Worm (Caenorhabditis elegans) whole organism, young adult: ENCODE data around the gene F47B8.3.
A peak's percentile ranks its signal among the peaks of the same experiment; 100 is the strongest.
"Not testable (repeated sequence)": the region's sequence is repeated elsewhere in the genome, so short reads cannot be mapped to it uniquely, and the experiment has no call there.

Experiments
- C17E4.6 ChIP-seq: fragments of 200-800 bp; sonication (Bioruptor generic); IDR thresholded peaks from 2 replicates; pipeline ENCODE4 v1.3.6; 2022; ENCODE audit warnings: missing genetic modification reagents, missing genetic modification characterization, missing compliant biosample characterization
- F23B12.7 ChIP-seq: sonication (generic microtip); optimal IDR thresholded peaks from 2 replicates; lab custom pipeline; 2017; ENCODE audit warnings: missing genetic modification characterization, mild to moderate bottlenecking, missing compliant biosample characterization, antibody characterized with exemption, moderate library complexity; ENCODE audit not compliant: insufficient read depth
- F33H1.4 ChIP-seq: fragments of 200-800 bp; sonication (Bioruptor generic); IDR thresholded peaks from 2 replicates; pipeline ENCODE4 v1.3.6; 2022; ENCODE audit warnings: missing genetic modification reagents, missing genetic modification characterization, missing compliant biosample characterization
- F39B2.1 ChIP-seq: fragments of 200-800 bp; sonication (Bioruptor generic); IDR thresholded peaks from 2 replicates; pipeline ENCODE4 v1.3.6; 2022; ENCODE audit warnings: missing genetic modification reagents, missing genetic modification characterization, missing compliant biosample characterization
- atf-7 ChIP-seq: sonication (generic microtip); optimal IDR thresholded peaks from 2 replicates; lab custom pipeline; 2017; ENCODE audit warnings: mild to moderate bottlenecking, missing genetic modification characterization, missing compliant biosample characterization
- ceh-100 ChIP-seq: fragments of 200-800 bp; sonication (Bioruptor generic); IDR thresholded peaks from 2 replicates; pipeline ENCODE4 v1.3.6; 2022; ENCODE audit warnings: missing genetic modification reagents, missing genetic modification characterization, missing compliant biosample characterization
- dpl-1 ChIP-seq: fragments of 150-350 bp; optimal IDR thresholded peaks from 2 replicates; lab custom pipeline; 2014; ENCODE audit warnings: missing biosample characterization, missing genetic modification reagents, missing genetic modification characterization
- egl-44 ChIP-seq: fragments of 200-800 bp; sonication (Bioruptor generic); IDR thresholded peaks from 2 replicates; pipeline ENCODE4 v1.3.6; 2022; ENCODE audit warnings: missing genetic modification reagents, missing genetic modification characterization, missing compliant biosample characterization
- fkh-3 ChIP-seq: sonication (generic microtip); optimal IDR thresholded peaks from 2 replicates; lab custom pipeline; 2016; ENCODE audit warnings: mild to moderate bottlenecking, missing genetic modification characterization, missing compliant biosample characterization
- hlh-12 ChIP-seq: sonication (generic microtip); optimal IDR thresholded peaks from 2 replicates; lab custom pipeline; 2016; ENCODE audit warnings: missing genetic modification characterization, missing compliant biosample characterization
- hlh-26 ChIP-seq: fragments of 200-800 bp; sonication (Bioruptor generic); conservative IDR thresholded peaks from 2 replicates; pipeline ENCODE4 v1.3.6; 2022; ENCODE audit warnings: missing genetic modification reagents, missing genetic modification characterization, missing compliant biosample characterization
- hmg-1.2 ChIP-seq: fragments of 200-800 bp; sonication (Bioruptor generic); IDR thresholded peaks from 2 replicates; pipeline ENCODE4 v1.3.6; 2022; ENCODE audit warnings: missing genetic modification reagents, missing genetic modification characterization, missing compliant biosample characterization
- lsy-27 ChIP-seq: sonication (generic microtip); optimal IDR thresholded peaks from 2 replicates; lab custom pipeline; 2017; ENCODE audit warnings: missing genetic modification characterization, mild to moderate bottlenecking, missing compliant biosample characterization, antibody characterized with exemption, missing genotype, borderline replicate concordance; ENCODE audit not compliant: insufficient read depth
- madf-10 ChIP-seq: sonication (generic microtip); optimal IDR thresholded peaks from 2 replicates; lab custom pipeline; 2016; ENCODE audit warnings: mild to moderate bottlenecking, missing genetic modification characterization, missing compliant biosample characterization
- mxl-1 ChIP-seq: sonication (generic microtip); optimal IDR thresholded peaks from 2 replicates; lab custom pipeline; 2016; ENCODE audit warnings: missing genetic modification characterization, missing compliant biosample characterization
- nhr-120 ChIP-seq: fragments of 200-800 bp; sonication (Bioruptor generic); IDR thresholded peaks from 2 replicates; pipeline ENCODE4 v1.3.6; 2022; ENCODE audit warnings: missing genetic modification characterization, missing compliant biosample characterization
- nhr-179 ChIP-seq: sonication (generic microtip); optimal IDR thresholded peaks from 2 replicates; lab custom pipeline; 2016; ENCODE audit warnings: mild to moderate bottlenecking, missing genetic modification characterization, missing compliant biosample characterization
- nhr-80 ChIP-seq: sonication (generic microtip); optimal IDR thresholded peaks from 2 replicates; lab custom pipeline; 2016; ENCODE audit warnings: missing genetic modification characterization, missing compliant biosample characterization
- sea-2 ChIP-seq: fragments of 200-800 bp; sonication (Bioruptor generic); IDR thresholded peaks from 2 replicates; pipeline ENCODE4 v1.3.6; 2022; ENCODE audit warnings: missing genetic modification characterization, missing compliant biosample characterization
- snpc-1.1 ChIP-seq: sonication (generic microtip); optimal IDR thresholded peaks from 2 replicates; lab custom pipeline; 2017; ENCODE audit warnings: missing genetic modification characterization, mild to moderate bottlenecking, missing compliant biosample characterization, antibody characterized with exemption, moderate library complexity, missing genotype, missing genetic modification reagents; ENCODE audit not compliant: insufficient read depth
- snpc-1.3 ChIP-seq: sonication (generic microtip); optimal IDR thresholded peaks from 2 replicates; lab custom pipeline; 2017; ENCODE audit warnings: missing genetic modification characterization, mild to moderate bottlenecking, missing compliant biosample characterization, antibody characterized with exemption, moderate library complexity, missing genotype, missing genetic modification reagents; ENCODE audit not compliant: insufficient read depth
- snpc-3.4 ChIP-seq: sonication (generic microtip); optimal IDR thresholded peaks from 2 replicates; lab custom pipeline; 2017; ENCODE audit warnings: missing genetic modification characterization, mild to moderate bottlenecking, missing compliant biosample characterization, antibody characterized with exemption, moderate library complexity, missing genotype, missing genetic modification reagents
- somi-1 ChIP-seq: fragments of 200-800 bp; sonication (Bioruptor generic); optimal IDR thresholded peaks from 2 replicates; lab custom pipeline; 2018; ENCODE audit warnings: mild to moderate bottlenecking, missing genetic modification characterization, missing compliant biosample characterization
- unc-130 ChIP-seq: sonication (generic microtip); optimal IDR thresholded peaks from 2 replicates; lab custom pipeline; 2016; ENCODE audit warnings: missing genetic modification reagents, missing genetic modification characterization, missing compliant biosample characterization
- unc-62 ChIP-seq: fragments of 150-350 bp; optimal IDR thresholded peaks from 2 replicates; lab custom pipeline; 2014; ENCODE audit warnings: missing biosample characterization, missing genetic modification reagents, missing genetic modification characterization
- zim-3 ChIP-seq: sonication (generic microtip); optimal IDR thresholded peaks from 2 replicates; lab custom pipeline; 2017; ENCODE audit warnings: mild to moderate bottlenecking, missing genetic modification characterization, moderate library complexity, missing compliant biosample characterization
- ztf-18 ChIP-seq: sonication (generic microtip); optimal IDR thresholded peaks from 2 replicates; lab custom pipeline; 2016; ENCODE audit warnings: missing genotype, mild to moderate bottlenecking, missing genetic modification characterization, missing compliant biosample characterization
- ztf-25 ChIP-seq: fragments of 200-800 bp; sonication (Bioruptor generic); IDR thresholded peaks from 2 replicates; pipeline ENCODE4 v1.3.6; 2022; ENCODE audit warnings: missing genetic modification reagents, missing genetic modification characterization, missing compliant biosample characterization

Gene F47B8.3

DNA sequence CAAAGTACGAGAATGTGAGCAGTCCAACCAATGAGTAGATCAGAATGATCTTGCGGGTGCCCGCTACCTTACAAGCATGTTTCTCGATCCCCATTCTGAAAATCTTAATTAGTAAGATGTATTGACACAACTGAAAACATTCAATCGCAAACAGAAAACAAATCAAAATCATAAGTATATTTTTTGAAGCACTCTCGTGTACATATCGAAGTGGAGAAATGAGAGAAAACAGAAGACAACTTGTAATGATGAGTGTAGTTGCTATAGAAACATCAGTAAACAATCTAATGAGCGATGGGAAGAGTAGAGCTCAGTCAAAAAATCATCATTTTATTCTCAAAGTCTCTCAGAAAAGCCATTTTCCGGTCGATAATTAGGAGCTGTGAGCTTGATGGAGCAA lies 10.1 kb downstream of the F47B8.3 start, which contains the start of gene F14D7.8:
F14D7.8 (minus strand) TSS at position 101 of the 400 bp plus-strand sequence.
- no peak for TF ChIP-seq somi-1 (GFP tag; lab: Kevin White, UChicago)
- TF ChIP-seq ceh-100 = no peak
- TF ChIP-seq sea-2 = no peak
- no peak for TF ChIP-seq F39B2.1 (GFP tag; lab: Robert Waterston, UW)
- TF ChIP-seq fkh-3 (tag; lab: Kevin White, UChicago) = no peak
- TF ChIP-seq madf-10 = no peak
- TF ChIP-seq ztf-25 (GFP tag; lab: Robert Waterston, UW) = no peak
- TF ChIP-seq nhr-179 (tag; lab: Kevin White, UChicago) = no peak
- no peak for TF ChIP-seq F23B12.7 (tag; lab: Kevin White, UChicago)
- TF ChIP-seq snpc-1.1 (tag; lab: Kevin White, UChicago) = no peak
- TF ChIP-seq ztf-18 (tag; lab: Kevin White, UChicago) = no peak
- TF ChIP-seq nhr-120 (GFP tag; lab: Robert Waterston, UW) = no peak
- TF ChIP-seq hlh-12 = no peak
- no peak for TF ChIP-seq lsy-27 (tag; lab: Kevin White, UChicago)

DNA sequence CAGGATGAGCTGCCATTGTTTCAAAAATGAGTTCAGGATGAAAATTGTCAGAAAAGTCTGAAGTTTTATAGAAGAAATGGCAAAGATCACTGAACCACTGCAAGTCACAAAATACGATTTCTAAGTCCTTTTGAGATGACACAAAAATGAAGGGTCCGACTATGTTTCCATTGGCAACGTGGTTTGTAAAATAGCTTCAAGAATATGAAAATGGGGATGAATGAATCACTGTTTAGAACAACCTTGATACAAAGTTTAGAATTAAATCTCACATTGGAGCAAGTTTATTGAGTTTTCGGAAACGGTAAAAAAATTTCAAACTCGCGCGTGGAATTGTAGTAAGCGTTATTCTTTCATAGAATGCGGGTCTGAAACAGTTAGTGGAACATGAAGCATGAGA lies 11.7 kb downstream of the F47B8.3 start, which contains the start of gene ddn-3:
ddn-3 (minus strand) TSS at position 101 of the 400 bp plus-strand sequence.
- TF ChIP-seq unc-62 (GFP tag; lab: Kevin White, UChicago) (no peak), hmg-1.2 (GFP tag; lab: Robert Waterston, UW) (no peak), atf-7 (tag; lab: Kevin White, UChicago) (no peak), zim-3 (tag; lab: Kevin White, UChicago) (no peak), hlh-26 (GFP tag; lab: Robert Waterston, UW) (no peak), madf-10 (no peak)

DNA sequence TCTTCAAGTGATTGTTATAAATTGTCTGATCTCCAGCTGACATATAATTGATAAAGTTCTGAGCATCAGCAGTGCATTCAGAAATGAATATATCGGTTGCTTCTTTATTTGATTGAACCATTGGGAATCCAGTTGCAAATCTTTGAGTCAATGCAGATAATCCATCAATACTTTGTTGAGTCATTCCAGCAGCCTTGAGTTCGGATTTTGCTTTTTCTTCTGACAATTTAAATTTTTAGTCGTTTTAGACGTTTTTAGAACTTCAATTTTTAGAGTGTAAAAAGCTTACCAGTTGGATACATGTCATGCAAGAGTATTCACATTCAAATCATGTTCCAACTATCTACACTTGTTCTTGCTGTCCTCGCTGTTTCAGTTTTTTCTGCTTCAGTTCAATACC lies 13.2 kb downstream of the F47B8.3 start, which contains the start of gene F14D7.14:
F14D7.14 (plus strand) TSS at position 301 of the 400 bp plus-strand sequence.
- not testable (repeated sequence) for TF ChIP-seq dpl-1 (GFP tag; lab: Kevin White, UChicago); snpc-1.3 (tag; lab: Kevin White, UChicago); C17E4.6 (GFP tag; lab: Robert Waterston, UW)

DNA sequence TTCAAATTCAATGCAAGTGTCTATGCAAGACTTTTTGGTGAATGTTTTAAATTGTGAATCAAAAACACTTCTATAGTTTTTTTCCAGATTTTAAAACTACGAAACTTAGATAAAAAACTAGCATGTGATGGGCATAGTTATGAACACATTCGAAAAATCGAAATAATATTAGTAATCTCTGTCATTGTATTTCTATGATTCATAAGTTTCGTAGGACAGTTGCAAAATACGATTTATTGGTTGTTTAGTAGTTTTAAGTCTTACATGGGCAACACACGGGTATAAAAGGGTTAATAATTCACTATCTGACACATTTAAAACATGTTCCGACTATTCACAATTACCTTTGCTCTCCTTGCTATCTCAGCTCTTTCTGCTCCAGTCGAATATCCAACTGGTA lies 14.6 kb downstream of the F47B8.3 start, which contains the start of gene spig-5:
spig-5 (plus strand) TSS at position 301 of the 400 bp plus-strand sequence.
- not testable (repeated sequence) for TF ChIP-seq nhr-80 (tag; lab: Kevin White, UChicago); zim-3 (tag; lab: Kevin White, UChicago); nhr-120 (GFP tag; lab: Robert Waterston, UW)

DNA sequence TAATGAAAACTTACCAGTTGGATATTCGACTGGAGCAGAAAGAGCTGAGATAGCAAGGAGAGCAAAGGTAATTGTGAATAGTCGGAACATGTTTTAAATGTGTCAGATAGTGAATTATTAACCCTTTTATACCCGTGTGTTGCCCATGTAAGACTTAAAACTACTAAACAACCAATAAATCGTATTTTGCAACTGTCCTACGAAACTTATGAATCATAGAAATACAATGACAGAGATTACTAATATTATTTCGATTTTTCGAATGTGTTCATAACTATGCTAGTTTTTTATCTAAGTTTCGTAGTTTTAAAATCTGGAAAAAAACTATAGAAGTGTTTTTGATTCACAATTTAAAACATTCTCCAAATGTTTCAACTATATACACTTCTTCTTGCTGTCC lies 16.0 kb downstream of the F47B8.3 start, which contains the start of gene spig-4:
spig-4 (minus strand) TSS at position 101 of the 400 bp plus-strand sequence.
- not testable (repeated sequence) for TF ChIP-seq F33H1.4 (GFP tag; lab: Robert Waterston, UW); mxl-1; egl-44 (GFP tag; lab: Robert Waterston, UW)
- TF ChIP-seq, all 124 proteins: peak for 0; not testable (repeated sequence) for 124

DNA sequence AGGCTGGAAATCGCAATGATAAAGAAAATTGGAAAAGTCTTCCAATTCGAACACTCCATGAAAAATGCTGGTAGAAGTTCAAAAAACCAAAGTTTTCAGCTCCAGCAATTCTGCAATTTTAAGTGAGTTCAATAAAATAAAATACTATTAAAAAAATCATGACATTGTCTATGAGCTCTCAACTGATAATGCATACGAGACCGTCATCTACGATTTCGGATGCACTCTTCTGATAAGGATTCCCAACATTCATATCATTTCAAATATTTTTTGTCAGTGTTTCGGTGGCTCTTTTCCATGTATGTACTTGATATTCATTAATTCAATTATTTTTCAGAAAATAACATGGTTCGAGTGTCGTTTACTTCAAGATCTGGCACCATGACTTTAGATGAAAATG lies 21.7 kb downstream of the F47B8.3 start, which contains the start of gene F14D7.6:
F14D7.6 (plus strand) TSS at position 338 of the 400 bp plus-strand sequence.
- no peak for TF ChIP-seq egl-44 (GFP tag; lab: Robert Waterston, UW)
- no peak for TF ChIP-seq snpc-3.4 (tag; lab: Kevin White, UChicago)
- TF ChIP-seq nhr-80 (tag; lab: Kevin White, UChicago) = peak; percentile 21
- no peak for TF ChIP-seq unc-130 (GFP tag; lab: Kevin White, UChicago)
